Worm (Caenorhabditis elegans) whole organism, L4 larva: ENCODE data around the gene srh-42.
A peak's percentile ranks its signal among the peaks of the same experiment; 100 is the strongest.

Experiments used
- F44E2.7 ChIP-seq: fragments of 200-800 bp; sonication (Bioruptor generic); IDR thresholded peaks from 2 replicates; pipeline ENCODE4 v2.1.2; 2022; ENCODE audit warnings: missing genetic modification characterization, missing compliant biosample characterization
- Y75B8A.6 ChIP-seq: fragments of 200-800 bp; sonication (Bioruptor generic); IDR thresholded peaks from 2 replicates; pipeline ENCODE4 v1.3.6; 2022; ENCODE audit warnings: missing genetic modification reagents, missing genetic modification characterization, missing compliant biosample characterization
- ZK337.2 ChIP-seq: fragments of 200-800 bp; sonication (Bioruptor generic); IDR thresholded peaks from 2 replicates; pipeline ENCODE4 v1.3.6; 2022; ENCODE audit warnings: missing genetic modification reagents, missing genetic modification characterization, missing compliant biosample characterization
- ZK546.5 ChIP-seq, 2 experiments: sonication (generic microtip); optimal IDR thresholded peaks; 2 replicates each; lab custom pipeline; 2017; ENCODE audit warnings: missing biosample characterization in 2 of 2, missing genetic modification characterization in 2 of 2
- aly-2 ChIP-seq: sonication (generic microtip); optimal IDR thresholded peaks from 2 replicates; lab custom pipeline; 2018; ENCODE audit warnings: missing biosample characterization, missing genetic modification characterization
- arid-1 ChIP-seq: fragments of 200-800 bp; sonication (Bioruptor generic); conservative IDR thresholded peaks from 2 replicates; pipeline ENCODE4 v1.3.6; 2022; ENCODE audit warnings: missing genetic modification reagents, missing genetic modification characterization, missing compliant biosample characterization
- ceh-20 ChIP-seq: fragments of 200-800 bp; sonication (Bioruptor generic); IDR thresholded peaks from 2 replicates; pipeline ENCODE4 v1.3.6; 2022; ENCODE audit warnings: missing genetic modification reagents, missing genetic modification characterization, missing compliant biosample characterization
- ceh-28 ChIP-seq: fragments of 150-350 bp; optimal IDR thresholded peaks from 2 replicates; lab custom pipeline; 2014; ENCODE audit warnings: missing biosample characterization, missing genetic modification reagents, missing genetic modification characterization
- ceh-82 ChIP-seq: sonication (generic microtip); optimal IDR thresholded peaks from 2 replicates; lab custom pipeline; 2017; ENCODE audit warnings: missing biosample characterization, missing genetic modification characterization
- cey-2 ChIP-seq: sonication (generic microtip); optimal IDR thresholded peaks from 3 replicates; lab custom pipeline; 2017; ENCODE audit warnings: missing genetic modification characterization, mild to moderate bottlenecking, missing compliant biosample characterization, antibody characterized with exemption, borderline replicate concordance; ENCODE audit not compliant: insufficient read depth
- daf-16 ChIP-seq, 3 experiments: sonication (generic microtip); optimal IDR thresholded peaks; 2 replicates each; lab custom pipeline; 2016 to 2017; ENCODE audit warnings: missing genetic modification characterization in 3 of 3, missing genetic modification reagents in 3 of 3, mild to moderate bottlenecking in 2 of 3, missing compliant biosample characterization in 2 of 3, missing biosample characterization in 1 of 3, moderate library complexity in 1 of 3
- dmd-6 ChIP-seq: fragments of 200-800 bp; sonication (Bioruptor generic); IDR thresholded peaks from 2 replicates; pipeline ENCODE4 v1.3.6; 2022; ENCODE audit warnings: missing genetic modification reagents, missing genetic modification characterization, missing compliant biosample characterization
- dmd-8 ChIP-seq: fragments of 200-800 bp; sonication (Bioruptor generic); IDR thresholded peaks from 2 replicates; pipeline ENCODE4 v1.3.6; 2022; ENCODE audit warnings: missing genetic modification characterization, missing compliant biosample characterization
- dmd-9 ChIP-seq: fragments of 200-800 bp; sonication (Bioruptor generic); IDR thresholded peaks from 2 replicates; pipeline ENCODE4 v1.3.6; 2022; ENCODE audit warnings: missing genetic modification reagents, missing genetic modification characterization, missing compliant biosample characterization
- duxl-1 ChIP-seq: sonication (generic microtip); optimal IDR thresholded peaks from 2 replicates; lab custom pipeline; 2016; ENCODE audit warnings: mild to moderate bottlenecking, missing genetic modification characterization, moderate library complexity, missing compliant biosample characterization; ENCODE audit not compliant: poor library complexity
- dve-1 ChIP-seq: sonication (generic microtip); optimal IDR thresholded peaks from 2 replicates; lab custom pipeline; 2017; ENCODE audit warnings: antibody characterized with exemption, mild to moderate bottlenecking, missing genetic modification characterization, missing compliant biosample characterization; ENCODE audit not compliant: insufficient read depth
- fkh-10 ChIP-seq: fragments of 150-350 bp; optimal IDR thresholded peaks from 2 replicates; lab custom pipeline; 2014; ENCODE audit warnings: missing biosample characterization, missing genetic modification reagents, missing genetic modification characterization
- gei-8 ChIP-seq: fragments of 200-800 bp; sonication (Bioruptor generic); optimal IDR thresholded peaks from 2 replicates; lab custom pipeline; 2018; ENCODE audit warnings: mild to moderate bottlenecking, missing genetic modification characterization, missing compliant biosample characterization
- hlh-11 ChIP-seq: fragments of 200-800 bp; sonication (Bioruptor generic); optimal IDR thresholded peaks from 2 replicates; lab custom pipeline; 2018; ENCODE audit warnings: mild to moderate bottlenecking, missing genetic modification characterization, missing compliant biosample characterization
- hlh-30 ChIP-seq: sonication (generic microtip); optimal IDR thresholded peaks from 2 replicates; lab custom pipeline; 2017; ENCODE audit warnings: antibody characterized with exemption, mild to moderate bottlenecking, missing genetic modification characterization, missing compliant biosample characterization; ENCODE audit not compliant: insufficient read depth
- jun-1 ChIP-seq: fragments of 150-350 bp; optimal IDR thresholded peaks from 2 replicates; lab custom pipeline; 2014; ENCODE audit warnings: missing biosample characterization, missing genetic modification reagents, missing genetic modification characterization
- lim-7 ChIP-seq: fragments of 200-800 bp; sonication (Bioruptor generic); IDR thresholded peaks from 2 replicates; pipeline ENCODE4 v1.3.6; 2022; ENCODE audit warnings: missing genetic modification characterization, missing compliant biosample characterization
- lin-29 ChIP-seq: fragments of 200-800 bp; sonication (Bioruptor generic); IDR thresholded peaks from 2 replicates; pipeline ENCODE4 v1.3.6; 2022; ENCODE audit warnings: missing genetic modification reagents, missing genetic modification characterization, missing compliant biosample characterization
- lin-39 ChIP-seq: fragments of 150-350 bp; optimal IDR thresholded peaks from 2 replicates; lab custom pipeline; 2014; ENCODE audit warnings: missing biosample characterization, missing genetic modification reagents, missing genetic modification characterization
- mdl-1 ChIP-seq, 2 experiments: fragments of 150-350 bp in 1 of 2; sonication (generic microtip) in 1 of 2; optimal IDR thresholded peaks; 2 replicates each; lab custom pipeline; 2014 to 2017; ENCODE audit warnings: missing biosample characterization in 2 of 2, missing genetic modification characterization in 2 of 2
- mdt-29 ChIP-seq: fragments of 200-800 bp; sonication (Bioruptor generic); IDR thresholded peaks from 2 replicates; pipeline ENCODE4 v1.3.6; 2022; ENCODE audit warnings: missing genetic modification reagents, missing genetic modification characterization, missing compliant biosample characterization
- mep-1 ChIP-seq: fragments of 150-350 bp; sonication (generic microtip); optimal IDR thresholded peaks from 3 replicates; lab custom pipeline; 2014; ENCODE audit warnings: missing biosample characterization, missing genetic modification characterization
- mes-2 ChIP-seq: sonication (generic microtip); optimal IDR thresholded peaks from 2 replicates; lab custom pipeline; 2016; ENCODE audit warnings: missing genotype, mild to moderate bottlenecking, missing genetic modification characterization, missing compliant biosample characterization; ENCODE audit not compliant: poor library complexity, severe bottlenecking
- mxl-3 ChIP-seq: fragments of 200-800 bp; sonication (Bioruptor generic); optimal IDR thresholded peaks from 2 replicates; lab custom pipeline; 2018; ENCODE audit warnings: mild to moderate bottlenecking, missing genetic modification characterization, missing compliant biosample characterization
- nhr-11 ChIP-seq: fragments of 150-350 bp; optimal IDR thresholded peaks from 2 replicates; lab custom pipeline; 2014; ENCODE audit warnings: missing biosample characterization, missing genetic modification characterization
- nhr-237 ChIP-seq: sonication (generic microtip); optimal IDR thresholded peaks from 2 replicates; lab custom pipeline; 2017; ENCODE audit warnings: missing biosample characterization, missing genetic modification characterization
- nhr-25 ChIP-seq: sonication (generic microtip); optimal IDR thresholded peaks from 2 replicates; lab custom pipeline; 2017; ENCODE audit warnings: missing genetic modification characterization, mild to moderate bottlenecking, missing compliant biosample characterization, antibody characterized with exemption, moderate library complexity, borderline replicate concordance; ENCODE audit not compliant: insufficient read depth
- nhr-6 ChIP-seq: fragments of 150-350 bp; optimal IDR thresholded peaks from 2 replicates; lab custom pipeline; 2014; ENCODE audit warnings: missing biosample characterization, missing genetic modification characterization
- nhr-76 ChIP-seq: fragments of 150-350 bp; optimal IDR thresholded peaks from 2 replicates; lab custom pipeline; 2014; ENCODE audit warnings: missing biosample characterization, missing genetic modification characterization
- nhr-77 ChIP-seq: fragments of 150-350 bp; optimal IDR thresholded peaks from 2 replicates; lab custom pipeline; 2014; ENCODE audit warnings: missing biosample characterization, missing genetic modification characterization
- pqm-1 ChIP-seq: sonication (generic microtip); optimal IDR thresholded peaks from 2 replicates; lab custom pipeline; 2017; ENCODE audit warnings: missing biosample characterization, missing genetic modification characterization
- saeg-2 ChIP-seq: fragments of 200-800 bp; sonication (Bioruptor generic); IDR thresholded peaks from 2 replicates; pipeline ENCODE4 v1.3.6; 2022; ENCODE audit warnings: missing genetic modification reagents, missing genetic modification characterization, missing compliant biosample characterization
- sdz-12 ChIP-seq: fragments of 200-800 bp; sonication (Bioruptor generic); optimal IDR thresholded peaks from 2 replicates; lab custom pipeline; 2018; ENCODE audit warnings: mild to moderate bottlenecking, missing genetic modification characterization, missing compliant biosample characterization
- skn-1 ChIP-seq: fragments of 150-350 bp; optimal IDR thresholded peaks from 2 replicates; lab custom pipeline; 2014; ENCODE audit warnings: missing biosample characterization, missing genetic modification characterization
- snpc-1.2 ChIP-seq: fragments of 200-800 bp; sonication (Bioruptor generic); IDR thresholded peaks from 2 replicates; pipeline ENCODE4 v1.3.6; 2022; ENCODE audit warnings: missing genetic modification reagents, missing genetic modification characterization, missing compliant biosample characterization
- snpc-4 ChIP-seq: fragments of 150-350 bp; optimal IDR thresholded peaks from 2 replicates; lab custom pipeline; 2014; ENCODE audit warnings: missing biosample characterization, missing genetic modification characterization
- spr-1 ChIP-seq: sonication (generic microtip); optimal IDR thresholded peaks from 2 replicates; lab custom pipeline; 2016; ENCODE audit warnings: mild to moderate bottlenecking, missing genetic modification characterization, missing compliant biosample characterization
- unc-130 ChIP-seq: sonication (generic microtip); optimal IDR thresholded peaks from 2 replicates; lab custom pipeline; 2016; ENCODE audit warnings: missing genetic modification reagents, missing genetic modification characterization, missing compliant biosample characterization
- unc-39 ChIP-seq: sonication (generic microtip); optimal IDR thresholded peaks from 2 replicates; lab custom pipeline; 2017; ENCODE audit warnings: missing biosample characterization, missing genetic modification characterization
- vab-7 ChIP-seq: fragments of 200-800 bp; sonication (Bioruptor generic); IDR thresholded peaks from 2 replicates; pipeline ENCODE4 v1.3.6; 2022; ENCODE audit warnings: missing genetic modification reagents, missing genetic modification characterization, missing compliant biosample characterization
- zip-2 ChIP-seq: fragments of 150-350 bp; optimal IDR thresholded peaks from 2 replicates; lab custom pipeline; 2014; ENCODE audit warnings: missing biosample characterization, missing genetic modification characterization
- ztf-7 ChIP-seq: fragments of 150-350 bp; optimal IDR thresholded peaks from 2 replicates; lab custom pipeline; 2014; ENCODE audit warnings: missing biosample characterization, missing genetic modification characterization

The srh-42 gene

ce11 chrII:14251400-14251940 is 37.4 kb downstream of the srh-42 start (continued):
- TF ChIP-seq gei-8 (GFP tag; lab: Kevin White, UChicago) = peak; percentile 80
- peak; percentile 66 for TF ChIP-seq zip-2 (tag; lab: Kevin White, UChicago)
- TF ChIP-seq sdz-12 (GFP tag; lab: Kevin White, UChicago) = peak; percentile 78
- peak; percentile 55 for TF ChIP-seq jun-1 (tag; lab: Kevin White, UChicago)
- no peak for TF ChIP-seq unc-39
- peak; percentile 91 for TF ChIP-seq mxl-3 (GFP tag; lab: Kevin White, UChicago)
- peak in 1 of 2 experiments; percentile 37 for TF ChIP-seq ZK546.5 (tag; optimal IDR thresholded peaks at IDR 0.05; lab: Kevin White, UChicago)
- TF ChIP-seq dmd-8 (GFP tag; lab: Robert Waterston, UW) = no peak; the same call in 1 of the 2 replicates
- peak; percentile 85 for TF ChIP-seq lin-29 (GFP tag; lab: Robert Waterston, UW)
- TF ChIP-seq spr-1 = peak; percentile 93
- peak; percentile 54; the same call in 1 of the 2 replicates for TF ChIP-seq mdt-29 (GFP tag; lab: Robert Waterston, UW)
- TF ChIP-seq vab-7 = peak; percentile 55; the same call in 1 of the 2 replicates
- peak; percentile 47 for TF ChIP-seq fkh-10 (GFP tag; lab: Kevin White, UChicago)
- TF ChIP-seq aly-2 (tag; lab: Kevin White, UChicago) = no peak
- TF ChIP-seq snpc-1.2 = 0 out of 2 replicates have a peak, but pooled peaks have one; percentile 49
- peak; percentile 47 for TF ChIP-seq nhr-237
- peak; percentile 96 for TF ChIP-seq mep-1 (tag; lab: Kevin White, UChicago)
- no peak for TF ChIP-seq pqm-1 (tag; lab: Kevin White, UChicago)
- TF ChIP-seq nhr-25 (tag; lab: Kevin White, UChicago) = peak; percentile 77
- TF ChIP-seq dve-1 (tag; lab: Kevin White, UChicago) = peak; percentile 93
- peak; percentile 68 for TF ChIP-seq Y75B8A.6 (GFP tag; lab: Robert Waterston, UW)
- TF ChIP-seq snpc-4 (tag; lab: Kevin White, UChicago) = no peak
- TF ChIP-seq cey-2 (tag; lab: Kevin White, UChicago) = no peak
- TF ChIP-seq ceh-20 (GFP tag; lab: Robert Waterston, UW) = peak; percentile 89
- no peak for TF ChIP-seq ZK337.2 (GFP tag; lab: Robert Waterston, UW)
- TF ChIP-seq mes-2 (tag; lab: Kevin White, UChicago) = peak; percentile 88
- peak; percentile 82 for TF ChIP-seq nhr-6
- no peak for TF ChIP-seq nhr-76 (tag; lab: Kevin White, UChicago)
- no peak for TF ChIP-seq ceh-28
- TF ChIP-seq lim-7 (GFP tag; lab: Robert Waterston, UW) = peak; percentile 53; the same call in 1 of the 2 replicates
- TF ChIP-seq arid-1 (GFP tag; lab: Robert Waterston, UW) = peak; percentile 83
- no peak for TF ChIP-seq skn-1
- no peak for TF ChIP-seq lin-39
- peak; percentile 79 for TF ChIP-seq duxl-1 (tag; lab: Kevin White, UChicago)

DNA sequence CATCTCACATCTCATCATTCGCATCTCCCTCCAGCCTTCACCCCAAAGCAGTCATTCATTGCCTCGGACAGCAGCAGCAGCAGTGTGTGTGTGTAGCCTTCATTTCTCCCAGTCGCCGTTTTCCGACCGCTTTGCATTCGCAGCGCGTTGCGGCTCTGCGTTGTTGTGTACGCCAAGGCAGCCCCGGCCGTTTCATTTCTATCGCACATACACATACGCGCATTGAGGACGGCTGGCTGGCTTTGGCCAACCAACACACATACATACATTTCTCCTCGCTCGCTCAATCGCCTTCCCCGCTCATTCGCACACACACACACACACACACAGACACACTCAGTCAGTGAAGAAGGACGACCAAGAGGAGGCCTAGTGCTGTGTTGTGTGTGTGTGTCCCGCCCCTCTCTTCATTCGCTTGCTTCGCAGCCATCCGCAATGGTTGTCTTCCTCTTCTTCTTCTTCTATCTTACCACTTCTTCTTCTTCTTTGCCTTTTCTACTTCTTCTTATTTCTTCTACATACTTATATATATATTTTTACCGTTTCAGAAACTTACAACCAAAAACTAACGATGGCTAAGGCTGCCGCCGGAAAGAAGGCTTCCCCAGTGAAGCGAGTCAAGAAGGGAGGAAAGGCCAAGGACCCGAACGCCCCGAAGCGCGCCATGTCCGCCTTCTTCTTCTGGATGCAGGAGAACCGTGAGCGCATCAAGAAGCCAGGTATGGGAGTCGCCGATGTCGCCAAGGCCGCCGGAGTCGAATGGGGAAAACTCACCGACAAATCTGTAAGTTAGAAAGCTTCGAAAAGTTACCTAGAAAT is 38.5 kb downstream of the srh-42 start, which contains the start of gene hmg-1.1:
hmg-1.1 (plus strand) TSS at position 549 of the 819 bp plus-strand sequence.
- TF ChIP-seq nhr-77 (tag; lab: Kevin White, UChicago) (peak; percentile 94), nhr-11 (tag; lab: Kevin White, UChicago) (peak; percentile 79), saeg-2 (no peak), mdl-1 (tag; optimal IDR thresholded peaks at IDR 0.05; lab: Kevin White, UChicago) (peak in 1 of 2 experiments; percentile 81), mdt-29 (GFP tag; lab: Robert Waterston, UW) (peak; percentile 30; the same call in 1 of the 2 replicates), daf-16 (GFP tag; optimal IDR thresholded peaks at IDR 0.05; lab: Kevin White, UChicago) (peak; percentile 9 to 34), daf-16 (tag; optimal IDR thresholded peaks at IDR 0.05; lab: Kevin White, UChicago) (peak; percentile 80), ceh-82 (tag; lab: Kevin White, UChicago) (no peak), hlh-11 (tag; lab: Kevin White, UChicago) (peak; percentile 96), arid-1 (GFP tag; lab: Robert Waterston, UW) (peak; percentile 35; the same call in 1 of the 2 replicates), cey-2 (tag; lab: Kevin White, UChicago) (no peak), dmd-6 (GFP tag; lab: Robert Waterston, UW) (peak; percentile 71), fkh-10 (GFP tag; lab: Kevin White, UChicago) (peak; percentile 25), mxl-3 (GFP tag; lab: Kevin White, UChicago) (peak; percentile 91), F44E2.7 (GFP tag; lab: Robert Waterston, UW) (no peak), unc-130 (GFP tag; lab: Kevin White, UChicago) (peak; percentile 11), ztf-7 (tag; lab: Kevin White, UChicago) (peak; percentile 21), hlh-30 (tag; lab: Kevin White, UChicago) (peak; percentile 34), dmd-9 (GFP tag; lab: Robert Waterston, UW) (no peak)
